Worm (Caenorhabditis elegans): ENCODE data around the gene sym-2.

DNA sequence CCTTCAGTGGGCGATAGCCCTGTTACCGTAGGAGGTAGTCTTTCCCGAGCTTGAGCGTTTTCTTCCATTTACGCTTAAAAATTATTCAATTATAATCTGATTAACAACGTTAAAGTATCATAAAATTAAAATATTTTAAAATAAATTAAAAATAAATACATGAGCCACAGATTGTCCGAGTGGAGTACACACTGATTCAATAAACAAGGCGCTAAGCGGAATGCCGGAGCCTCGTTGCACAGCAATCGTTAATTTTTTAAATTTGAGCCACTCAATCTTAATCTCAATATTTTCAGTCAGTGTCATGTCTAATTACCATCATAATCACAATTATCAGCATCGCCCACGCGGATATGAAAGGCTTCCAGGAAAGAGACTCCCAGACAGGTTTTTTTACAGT is 11.2 kb downstream of the sym-2 start, which contains the start of the genes sec-5 and pir-1:
- TF ChIP-seq flt-1 (GFP tag; IDR thresholded peaks at IDR 0.05) (0 out of 2 replicates have a peak, but pooled peaks have one; percentile 26), klf-2 (GFP tag; conservative IDR thresholded peaks at IDR 0.05) (no peak)

Measured in whole organism, midembryonic.